Worm (Caenorhabditis elegans): ENCODE measurements around the gene C55A6.4.

Gene C55A6.4

DNA sequence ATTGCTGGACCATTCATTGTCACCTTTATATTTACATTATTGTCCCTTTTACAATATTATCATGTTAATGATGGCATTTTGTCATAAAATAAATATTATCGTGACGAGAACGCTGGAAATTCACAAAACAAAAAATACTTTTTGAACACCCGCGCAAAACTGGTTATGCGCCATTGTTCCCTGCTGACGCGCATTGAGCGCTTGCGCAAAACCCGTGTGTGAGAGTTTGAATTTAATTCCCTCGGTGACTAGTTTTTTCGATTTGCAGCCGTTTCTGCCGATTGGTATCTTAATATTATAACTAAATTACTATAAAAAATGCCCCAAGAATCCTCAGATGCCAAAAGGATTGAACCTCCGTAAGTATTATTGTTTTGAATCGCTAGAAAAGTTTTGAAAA, 3.8 kb upstream of the C55A6.4 start, which contains the start of gene pafo-1 (continued):
- TF ChIP-seq rnt-1 (tag; optimal IDR thresholded peaks at IDR 0.05) (peak; percentile 25), zip-5 (tag; optimal IDR thresholded peaks at IDR 0.05) (peak; percentile 9), K09A11.1 (tag; optimal IDR thresholded peaks at IDR 0.05; ENCODE audit: insufficient read depth) (peak; percentile 33), pat-9 (tag; optimal IDR thresholded peaks at IDR 0.05) (peak; percentile 32), sox-4 (tag; optimal IDR thresholded peaks at IDR 0.05) (peak; percentile 34), unc-3 (GFP tag; conservative IDR thresholded peaks at IDR 0.05) (peak; percentile 50; the same call in 1 of the 2 replicates), unc-3 (tag; optimal IDR thresholded peaks at IDR 0.05) (peak; percentile 49), ceh-34 (tag; optimal IDR thresholded peaks at IDR 0.05) (no peak), ceh-2 (tag; optimal IDR thresholded peaks at IDR 0.05) (no peak), nhr-232 (tag; optimal IDR thresholded peaks at IDR 0.05) (no peak), ttx-3 (tag; optimal IDR thresholded peaks at IDR 0.05) (peak; percentile 12), ceh-30 (tag; optimal IDR thresholded peaks at IDR 0.05) (no peak), nfya-1 (tag; optimal IDR thresholded peaks at IDR 0.05) (peak; percentile 73), dve-1 (tag; optimal IDR thresholded peaks at IDR 0.05) (peak; percentile 27), tbx-7 (tag; optimal IDR thresholded peaks at IDR 0.05) (peak; percentile 16), dmd-4 (tag; optimal IDR thresholded peaks at IDR 0.05; ENCODE audit: borderline replicate concordance) (no peak), pha-4 (tag; optimal IDR thresholded peaks at IDR 0.05) (no peak), hlh-8 (tag; optimal IDR thresholded peaks at IDR 0.05) (no peak), elt-2 (tag; optimal IDR thresholded peaks at IDR 0.05) (peak; percentile 74), elt-4 (tag; optimal IDR thresholded peaks at IDR 0.05) (no peak), madf-2 (tag; optimal IDR thresholded peaks at IDR 0.05) (peak; percentile 42), fax-1 (tag; optimal IDR thresholded peaks at IDR 0.05) (no peak), T23F11.4 (GFP tag; optimal IDR thresholded peaks at IDR 0.05) (no peak), ceh-19 (GFP tag; optimal IDR thresholded peaks at IDR 0.05) (no peak), ceh-6 (GFP tag; optimal IDR thresholded peaks at IDR 0.05) (no peak), hlh-15 (tag; optimal IDR thresholded peaks at IDR 0.05) (no peak), eyg-1 (tag; optimal IDR thresholded peaks at IDR 0.05) (no peak), sdc-2 (tag; optimal IDR thresholded peaks at IDR 0.05) (no peak), unc-55 (GFP tag; optimal IDR thresholded peaks at IDR 0.05) (peak; percentile 53), hlh-30 (tag; optimal IDR thresholded peaks at IDR 0.05; ENCODE audit: insufficient read depth) (peak; percentile 29), lin-11 (tag; optimal IDR thresholded peaks at IDR 0.05) (peak; percentile 40), unc-42 (tag; optimal IDR thresholded peaks at IDR 0.05) (no peak), ceh-9 (tag; optimal IDR thresholded peaks at IDR 0.05) (no peak), ceh-24 (tag; optimal IDR thresholded peaks at IDR 0.05) (no peak), Y22D7AL.16 (tag; optimal IDR thresholded peaks at IDR 0.05) (no peak), unc-86 (tag; optimal IDR thresholded peaks at IDR 0.05) (peak; percentile 52), lim-6 (tag; optimal IDR thresholded peaks at IDR 0.05) (no peak)

DNA sequence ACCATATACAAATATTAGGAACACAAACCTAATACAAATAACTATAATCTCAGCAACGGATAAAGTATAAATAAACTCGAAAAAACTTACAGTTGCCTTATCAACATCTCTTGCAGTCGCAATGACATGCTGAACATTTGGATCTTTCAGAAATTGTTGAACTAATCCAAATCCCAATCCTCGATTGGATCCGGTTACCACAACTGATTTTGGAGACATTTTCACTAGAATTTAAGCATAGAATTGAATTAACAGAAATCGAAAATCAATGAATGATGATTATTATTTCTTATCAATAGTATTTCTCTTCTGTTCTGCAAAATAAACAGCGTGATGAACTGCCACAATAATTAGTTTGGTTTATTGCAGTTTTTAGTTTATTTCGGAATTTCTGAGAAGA, 2.5 kb upstream of the C55A6.4 start, which contains the start of the genes C55A6.11 and C55A6.7:
C55A6.11 (plus strand) TSS at position 301 of the 400 bp plus-strand sequence.
C55A6.7 (minus strand) TSS at position 316 of the 400 bp plus-strand sequence.
- TF ChIP-seq pros-1 (tag; optimal IDR thresholded peaks at IDR 0.05), result no peak
- no peak for TF ChIP-seq T23F11.4 (GFP tag; optimal IDR thresholded peaks at IDR 0.05)
- TF ChIP-seq ref-2 (tag; optimal IDR thresholded peaks at IDR 0.05), result no peak
- no peak for TF ChIP-seq sox-2 (GFP tag; IDR thresholded peaks at IDR 0.05)
- no peak for TF ChIP-seq dmd-4 (tag; optimal IDR thresholded peaks at IDR 0.05; ENCODE audit: borderline replicate concordance)
- TF ChIP-seq hlh-13 (GFP tag; optimal IDR thresholded peaks at IDR 0.05), result no peak
- no peak for TF ChIP-seq ceh-18 (tag; optimal IDR thresholded peaks at IDR 0.05)
- no peak for TF ChIP-seq nfya-1 (tag; optimal IDR thresholded peaks at IDR 0.05)
- no peak for TF ChIP-seq Y22D7AL.16 (tag; optimal IDR thresholded peaks at IDR 0.05)
- no peak for TF ChIP-seq nhr-232 (tag; optimal IDR thresholded peaks at IDR 0.05)
- no peak for TF ChIP-seq sox-4 (tag; optimal IDR thresholded peaks at IDR 0.05)
- no peak for TF ChIP-seq F13H6.1 (tag; optimal IDR thresholded peaks at IDR 0.05)
- no peak for TF ChIP-seq ceh-30 (tag; optimal IDR thresholded peaks at IDR 0.05)
- TF ChIP-seq ahr-1 (tag; optimal IDR thresholded peaks at IDR 0.05), result no peak
- TF ChIP-seq hlh-8 (tag; optimal IDR thresholded peaks at IDR 0.05), result no peak
- no peak for TF ChIP-seq nhr-11 (tag; optimal IDR thresholded peaks at IDR 0.05)
- no peak for TF ChIP-seq ceh-6 (GFP tag; optimal IDR thresholded peaks at IDR 0.05)
- no peak for TF ChIP-seq syd-9 (tag; optimal IDR thresholded peaks at IDR 0.05)
- no peak for TF ChIP-seq lin-11 (tag; optimal IDR thresholded peaks at IDR 0.05)
- no peak for TF ChIP-seq hlh-30 (tag; optimal IDR thresholded peaks at IDR 0.05; ENCODE audit: insufficient read depth)
